Worm (Caenorhabditis elegans): ENCODE measurements around the gene emre-1.

The emre-1 gene

DNA sequence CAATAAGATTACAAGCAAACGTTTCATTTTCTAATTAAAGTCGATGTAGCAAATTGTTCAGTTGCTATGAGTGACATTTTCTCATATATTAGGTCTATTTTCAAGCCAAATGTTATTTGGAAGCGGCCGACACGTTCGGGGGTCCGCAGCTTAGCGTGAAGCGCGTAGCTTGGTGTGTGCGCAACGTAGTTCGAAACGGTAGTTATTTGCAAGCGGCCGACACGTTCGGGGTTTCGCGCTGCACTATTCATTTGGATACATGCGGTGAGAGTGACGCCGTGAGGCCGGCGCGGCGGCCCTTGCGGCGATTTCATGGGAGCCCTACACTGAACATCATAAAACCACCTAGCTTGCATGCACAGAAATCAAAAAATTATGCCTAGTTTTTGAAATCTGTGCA is 8.7 kb downstream of the emre-1 start:
- TF ChIP-seq mab-5 (tag; optimal IDR thresholded peaks at IDR 0.05), result no peak
- TF ChIP-seq nhr-11 (tag; optimal IDR thresholded peaks at IDR 0.05), result no peak
- TF ChIP-seq sem-4 (tag; optimal IDR thresholded peaks at IDR 0.05), result no peak
- TF ChIP-seq snpc-4 (tag; optimal IDR thresholded peaks at IDR 0.05), result peak; percentile 74
- no peak for TF ChIP-seq elt-3 (tag; optimal IDR thresholded peaks at IDR 0.05)

DNA sequence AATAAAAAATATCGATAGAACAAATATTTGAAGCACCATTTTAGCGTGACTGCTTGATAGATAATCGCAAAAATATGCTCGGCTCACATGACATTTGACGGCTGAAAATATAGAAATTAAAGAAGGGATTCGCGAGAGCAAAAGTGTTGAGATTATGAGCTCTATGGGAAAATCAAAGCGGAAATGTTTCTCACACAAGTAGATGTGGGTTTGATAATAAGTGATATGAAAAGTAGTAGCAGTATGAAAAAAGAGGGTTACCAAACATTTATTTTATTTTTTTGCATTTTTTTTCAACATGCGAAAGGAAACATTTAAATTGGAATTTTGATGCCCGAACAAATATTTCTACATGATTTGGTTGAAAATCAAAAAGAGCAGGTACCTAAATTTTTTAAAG is 11.8 kb downstream of the emre-1 start, which contains the start of gene iglr-1:
Gene iglr-1 (minus strand): TSS at position 101 of the 400 bp plus-strand sequence.
- no peak for TF ChIP-seq elt-1 (tag; optimal IDR thresholded peaks at IDR 0.05)
- no peak for TF ChIP-seq nhr-21 (tag; optimal IDR thresholded peaks at IDR 0.05)
- no peak for TF ChIP-seq zag-1 (tag; optimal IDR thresholded peaks at IDR 0.05)
- no peak for TF ChIP-seq ztf-1 (GFP tag; conservative IDR thresholded peaks at IDR 0.05)
- no peak for TF ChIP-seq F13H6.1 (tag; optimal IDR thresholded peaks at IDR 0.05)
- TF ChIP-seq ceh-16 (tag; optimal IDR thresholded peaks at IDR 0.05), result no peak
- no peak for TF ChIP-seq unc-39 (tag; optimal IDR thresholded peaks at IDR 0.05)
- no peak for TF ChIP-seq lin-39 (tag; optimal IDR thresholded peaks at IDR 0.05)

DNA sequence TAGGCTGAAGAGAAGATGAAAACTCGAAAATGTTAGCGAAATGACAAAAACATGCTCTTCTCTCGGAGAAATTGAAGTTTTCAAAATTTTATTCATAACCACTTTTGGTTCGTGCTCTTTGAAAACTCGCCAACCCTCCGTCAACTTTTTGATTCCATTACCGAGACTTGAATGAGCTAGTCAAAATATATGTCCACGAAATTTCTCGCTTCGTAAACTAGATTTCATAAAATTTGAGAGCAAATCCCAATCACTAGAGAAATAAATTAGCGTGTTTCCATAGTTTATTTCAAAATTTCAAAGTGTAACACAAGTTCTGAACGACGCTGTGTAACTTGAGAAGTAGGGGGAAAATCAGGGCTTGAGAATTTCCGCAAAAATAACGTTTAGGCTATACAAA is 14.3 kb downstream of the emre-1 start:
- no peak for TF ChIP-seq lin-11 (tag; optimal IDR thresholded peaks at IDR 0.05)
- TF ChIP-seq mdl-1 (tag; optimal IDR thresholded peaks at IDR 0.05), result no peak
- TF ChIP-seq F13H6.1 (tag; optimal IDR thresholded peaks at IDR 0.05), result no peak
- TF ChIP-seq sma-3 (GFP tag; optimal IDR thresholded peaks at IDR 0.05), result no peak
- no peak for TF ChIP-seq ceh-16 (tag; optimal IDR thresholded peaks at IDR 0.05)
- TF ChIP-seq nhr-12 (tag; optimal IDR thresholded peaks at IDR 0.05), result no peak
- no peak for TF ChIP-seq unc-39 (tag; optimal IDR thresholded peaks at IDR 0.05)
- no peak for TF ChIP-seq ceh-82 (tag; optimal IDR thresholded peaks at IDR 0.05)
- no peak for TF ChIP-seq nhr-6 (tag; optimal IDR thresholded peaks at IDR 0.05)
- no peak for TF ChIP-seq ZK546.5 (tag; optimal IDR thresholded peaks at IDR 0.05)
- TF ChIP-seq mab-5 (tag; optimal IDR thresholded peaks at IDR 0.05), result no peak
- no peak for TF ChIP-seq mbf-1 (tag; optimal IDR thresholded peaks at IDR 0.05)
- no peak for TF ChIP-seq blmp-1 (tag; optimal IDR thresholded peaks at IDR 0.05; ENCODE audit: insufficient read depth)
- TF ChIP-seq lin-39 (tag; optimal IDR thresholded peaks at IDR 0.05), result no peak
- no peak for TF ChIP-seq Y55F3AM.14 (GFP tag; optimal IDR thresholded peaks at IDR 0.05)

- no peak for TF ChIP-seq ztf-4 (tag; optimal IDR thresholded peaks at IDR 0.05)
- no peak for TF ChIP-seq ZK546.5 (tag; optimal IDR thresholded peaks at IDR 0.05)
- no peak for TF ChIP-seq lin-13 (GFP tag; optimal IDR thresholded peaks at IDR 0.05)
- no peak for TF ChIP-seq crh-2 (tag; optimal IDR thresholded peaks at IDR 0.05)
- no peak for TF ChIP-seq elt-3 (tag; optimal IDR thresholded peaks at IDR 0.05)
- no peak for TF ChIP-seq C34F6.9 (tag; optimal IDR thresholded peaks at IDR 0.05)
- no peak for TF ChIP-seq skn-1 (tag; optimal IDR thresholded peaks at IDR 0.05)
- no peak for TF ChIP-seq nhr-23 (tag; optimal IDR thresholded peaks at IDR 0.05)
- no peak for TF ChIP-seq aly-2 (tag; optimal IDR thresholded peaks at IDR 0.05)
- no peak for TF ChIP-seq mab-5 (tag; optimal IDR thresholded peaks at IDR 0.05)
- no peak for TF ChIP-seq nhr-10 (tag; optimal IDR thresholded peaks at IDR 0.05)
- TF ChIP-seq nhr-6 (tag; optimal IDR thresholded peaks at IDR 0.05), result no peak
- no peak for TF ChIP-seq ceh-82 (tag; optimal IDR thresholded peaks at IDR 0.05)
- no peak for TF ChIP-seq gmeb-1 (tag; optimal IDR thresholded peaks at IDR 0.05)
- TF ChIP-seq nhr-77 (tag; optimal IDR thresholded peaks at IDR 0.05), result no peak
Observed at ce11 chrX:14999101-14999500, 19.6 kb downstream of the emre-1 start, which contains the start of gene cutl-3. Gene cutl-3 (minus strand): TSS chrX:14999201.

DNA sequence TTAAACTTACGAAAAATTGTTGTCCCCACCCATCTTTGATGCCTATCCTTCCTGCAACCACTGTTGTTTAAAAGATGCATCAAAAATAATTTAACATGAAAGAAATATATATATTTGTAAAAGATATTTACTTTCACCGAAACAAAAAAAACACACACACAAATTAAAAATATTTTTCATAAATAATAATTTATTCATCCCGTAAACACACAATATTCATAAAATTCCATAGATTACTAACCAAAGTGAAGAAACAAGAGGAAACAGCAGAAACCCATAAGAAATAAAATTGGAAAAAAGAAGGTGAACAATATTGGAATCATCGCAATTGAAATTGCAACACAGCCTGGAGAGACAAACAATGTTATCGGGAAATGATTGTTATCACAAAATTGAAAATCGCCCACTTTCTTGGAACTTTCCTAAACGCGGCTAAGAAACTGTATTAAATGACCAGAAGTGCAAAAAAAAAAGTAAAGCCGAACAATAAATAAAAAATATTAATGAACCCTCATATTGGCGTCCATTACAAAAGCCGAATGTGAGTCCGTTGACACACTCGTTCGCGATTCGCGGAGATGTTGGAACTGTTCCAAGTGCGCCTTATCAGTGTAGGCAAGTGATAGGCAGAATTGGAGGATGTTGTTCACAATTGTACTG is 24.5 kb downstream of the emre-1 start, which contains the start of gene slc-25A18.1:
Gene slc-25A18.1 (minus strand): TSS at position 51 of the 660 bp plus-strand sequence.
- no peak for TF ChIP-seq nhr-21 (tag; optimal IDR thresholded peaks at IDR 0.05)
- TF ChIP-seq fos-1 (tag; optimal IDR thresholded peaks at IDR 0.05), result no peak
- no peak for TF ChIP-seq elt-1 (tag; optimal IDR thresholded peaks at IDR 0.05)
- TF ChIP-seq zag-1 (tag; optimal IDR thresholded peaks at IDR 0.05), result no peak
